5 worm cellular contexts compared by ENCODE assay signal in the genomic region with DNA sequence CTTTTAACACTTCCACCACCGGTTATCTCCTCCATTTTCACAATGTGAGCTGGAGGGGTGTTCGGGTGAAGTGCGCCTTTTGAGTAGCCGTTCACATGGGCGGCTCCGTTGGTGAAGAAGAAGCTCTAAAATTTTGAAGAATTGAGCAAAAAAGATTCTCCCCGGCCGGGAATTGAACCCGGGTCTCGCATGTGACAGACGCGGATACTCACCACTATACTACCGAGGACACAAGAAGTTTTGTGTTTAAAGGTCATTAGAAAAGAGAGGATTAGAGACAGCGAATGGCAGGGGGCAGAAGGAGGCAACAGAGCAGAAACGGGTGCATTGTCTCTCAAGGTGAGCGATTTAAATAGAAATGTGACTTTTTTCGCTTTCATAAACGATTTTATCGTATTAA.
TF ChIP-seq lines count a peak whose summit lies in the region.

No protein-coding gene starts in this region.

TF ChIP-seq in whole organism, L1 larva, 84 proteins besides CTCF, POLR2A, EP300 and RAD21 (continues in another document):
- TF ChIP-seq ztf-4 (tag; optimal IDR thresholded peaks at IDR 0.05; lab: Kevin White, UChicago) (no peak), F16B12.6 (tag; optimal IDR thresholded peaks at IDR 0.05; lab: Kevin White, UChicago) (no peak), nhr-11 (tag; optimal IDR thresholded peaks at IDR 0.05; lab: Kevin White, UChicago) (no peak), nhr-71 (tag; optimal IDR thresholded peaks at IDR 0.05; lab: Kevin White, UChicago) (peak; percentile 56), lin-39 (tag; optimal IDR thresholded peaks at IDR 0.05; lab: Kevin White, UChicago) (no peak), snpc-4 (tag; optimal IDR thresholded peaks at IDR 0.05; lab: Kevin White, UChicago) (peak; percentile 7), fkh-10 (GFP tag; optimal IDR thresholded peaks at IDR 0.05; lab: Kevin White, UChicago) (no peak), fkh-4 (tag; optimal IDR thresholded peaks at IDR 0.05; lab: Kevin White, UChicago; ENCODE audit: borderline replicate concordance) (no peak), ceh-82 (tag; optimal IDR thresholded peaks at IDR 0.05; lab: Kevin White, UChicago) (peak in 2 of 3 experiments; percentile 13 to 74), nhr-12 (tag; optimal IDR thresholded peaks at IDR 0.05; lab: Kevin White, UChicago) (no peak), nhr-20 (tag; optimal IDR thresholded peaks at IDR 0.05; lab: Kevin White, UChicago) (peak; percentile 44), rnt-1 (tag; optimal IDR thresholded peaks at IDR 0.05; lab: Kevin White, UChicago) (peak; percentile 66), zip-4 (GFP tag; optimal IDR thresholded peaks at IDR 0.05; lab: Kevin White, UChicago) (no peak), sup-37 (GFP tag; optimal IDR thresholded peaks at IDR 0.05; lab: Kevin White, UChicago) (no peak), nhr-19 (GFP tag; conservative IDR thresholded peaks at IDR 0.05; lab: Robert Waterston, UW) (peak; percentile 67), zag-1 (tag; optimal IDR thresholded peaks at IDR 0.05; lab: Kevin White, UChicago) (no peak), fos-1 (tag; optimal IDR thresholded peaks at IDR 0.05; lab: Kevin White, UChicago) (no peak), pqm-1 (tag; optimal IDR thresholded peaks at IDR 0.05; lab: Kevin White, UChicago) (no peak)

TF ChIP-seq in whole organism, L3 larva, 47 proteins besides CTCF, POLR2A, EP300 and RAD21 (continues in another document):
- TF ChIP-seq hmg-11 (tag; optimal IDR thresholded peaks at IDR 0.05; lab: Kevin White, UChicago) (peak; percentile 63), fos-1 (tag; optimal IDR thresholded peaks at IDR 0.05; lab: Kevin White, UChicago) (no peak), elt-3 (tag; optimal IDR thresholded peaks at IDR 0.05; lab: Kevin White, UChicago) (no peak), egl-27 (tag; optimal IDR thresholded peaks at IDR 0.05; lab: Kevin White, UChicago) (no peak), R02D3.7 (tag; optimal IDR thresholded peaks at IDR 0.05; lab: Kevin White, UChicago) (no peak), mdl-1 (tag; optimal IDR thresholded peaks at IDR 0.05; lab: Kevin White, UChicago) (no peak), pha-4 (tag; optimal IDR thresholded peaks at IDR 0.05; lab: Kevin White, UChicago) (peak; percentile 44), ceh-28 (tag; optimal IDR thresholded peaks at IDR 0.05; lab: Kevin White, UChicago) (no peak), nhr-12 (tag; optimal IDR thresholded peaks at IDR 0.05; lab: Kevin White, UChicago) (no peak), fkh-2 (tag; optimal IDR thresholded peaks at IDR 0.05; lab: Kevin White, UChicago) (no peak), nhr-11 (tag; optimal IDR thresholded peaks at IDR 0.05; lab: Kevin White, UChicago) (no peak), daf-12 (tag; optimal IDR thresholded peaks at IDR 0.05; lab: Kevin White, UChicago) (no peak), nhr-76 (tag; optimal IDR thresholded peaks at IDR 0.05; lab: Kevin White, UChicago) (no peak), aly-2 (tag; optimal IDR thresholded peaks at IDR 0.05; lab: Kevin White, UChicago) (no peak), ztf-4 (tag; optimal IDR thresholded peaks at IDR 0.05; lab: Kevin White, UChicago) (no peak), ZK546.5 (tag; optimal IDR thresholded peaks at IDR 0.05; lab: Kevin White, UChicago) (no peak), nhr-43 (tag; optimal IDR thresholded peaks at IDR 0.05; lab: Kevin White, UChicago; ENCODE audit: poor library complexity, severe bottlenecking) (peak; percentile 53), pqm-1 (tag; optimal IDR thresholded peaks at IDR 0.05; lab: Kevin White, UChicago) (peak; percentile 10), egl-5 (tag; optimal IDR thresholded peaks at IDR 0.05; lab: Kevin White, UChicago) (no peak)

TF ChIP-seq in whole organism, early embryonic, 17 proteins besides CTCF, POLR2A, EP300 and RAD21:
- TF ChIP-seq hmbx-1 (tag; optimal IDR thresholded peaks at IDR 0.05; lab: Kevin White, UChicago) (peak; percentile 59), tbx-37 (GFP tag; conservative IDR thresholded peaks at IDR 0.05; lab: Robert Waterston, UW) (peak; percentile 92), F13C5.2 (tag; optimal IDR thresholded peaks at IDR 0.05; lab: Kevin White, UChicago) (peak; percentile 91), sea-1 (GFP tag; conservative IDR thresholded peaks at IDR 0.05; lab: Robert Waterston, UW) (peak; percentile 89), B0310.2 (tag; optimal IDR thresholded peaks at IDR 0.05; lab: Kevin White, UChicago) (peak; percentile 82), ets-7 (tag; optimal IDR thresholded peaks at IDR 0.05; lab: Kevin White, UChicago) (peak; percentile 57), aly-1 (tag; optimal IDR thresholded peaks at IDR 0.05; lab: Kevin White, UChicago) (peak; percentile 86), ama-1 (optimal IDR thresholded peaks at IDR 0.05; lab: Kevin White, UChicago) (no peak), ceh-13 (GFP tag; optimal IDR thresholded peaks at IDR 0.05; lab: Kevin White, UChicago) (peak; percentile 77), pes-1 (GFP tag; IDR thresholded peaks at IDR 0.05; lab: Robert Waterston, UW) (peak; percentile 92), hmg-4 (GFP tag; optimal IDR thresholded peaks at IDR 0.05; lab: Kevin White, UChicago) (peak; percentile 92), ceh-36 (tag; optimal IDR thresholded peaks at IDR 0.05; lab: Kevin White, UChicago) (peak; percentile 95), hnd-1 (tag; optimal IDR thresholded peaks at IDR 0.05; lab: Kevin White, UChicago) (peak; percentile 80), flt-1 (GFP tag; IDR thresholded peaks at IDR 0.05; lab: Robert Waterston, UW) (peak; percentile 92), tbx-11 (GFP tag; IDR thresholded peaks at IDR 0.05; lab: Robert Waterston, UW) (peak; percentile 89), tra-4 (tag; optimal IDR thresholded peaks at IDR 0.05; lab: Kevin White, UChicago) (peak; percentile 71), scrt-1 (GFP tag; IDR thresholded peaks at IDR 0.05; lab: Robert Waterston, UW) (peak; percentile 92)

TF ChIP-seq in whole organism, midembryonic, 9 proteins besides CTCF, POLR2A, EP300 and RAD21:
- TF ChIP-seq ref-1 (GFP tag; conservative IDR thresholded peaks at IDR 0.05; lab: Robert Waterston, UW) (peak; percentile 75), med-1 (GFP tag; optimal IDR thresholded peaks at IDR 0.05; lab: Kevin White, UChicago; ENCODE audit: insufficient read depth) (peak; percentile 53), tab-1 (GFP tag; IDR thresholded peaks at IDR 0.05; lab: Robert Waterston, UW) (peak; percentile 93), ztf-23 (GFP tag; IDR thresholded peaks at IDR 0.05; lab: Robert Waterston, UW) (peak; percentile 94), T22C8.4 (GFP tag; IDR thresholded peaks at IDR 0.05; lab: Robert Waterston, UW) (peak; percentile 89), cog-1 (tag; optimal IDR thresholded peaks at IDR 0.05; lab: Kevin White, UChicago) (peak; percentile 20), flt-1 (GFP tag; IDR thresholded peaks at IDR 0.05; lab: Robert Waterston, UW) (peak; percentile 95), ztf-29 (GFP tag; IDR thresholded peaks at IDR 0.05; lab: Robert Waterston, UW) (peak; percentile 81), klf-2 (GFP tag; conservative IDR thresholded peaks at IDR 0.05; lab: Robert Waterston, UW) (peak; percentile 91)

TF ChIP-seq in whole organism, young adult, 124 proteins besides CTCF, POLR2A, EP300 and RAD21 (continues in another document):
- TF ChIP-seq madf-6 (GFP tag; IDR thresholded peaks at IDR 0.05; lab: Robert Waterston, UW) (peak; percentile 44), nhr-179 (tag; optimal IDR thresholded peaks at IDR 0.05; lab: Kevin White, UChicago) (peak; percentile 44), madf-10 (tag; optimal IDR thresholded peaks at IDR 0.05; lab: Kevin White, UChicago) (peak; percentile 62), ztf-26 (tag; optimal IDR thresholded peaks at IDR 0.05; lab: Kevin White, UChicago) (peak; percentile 39), tbx-9 (tag; optimal IDR thresholded peaks at IDR 0.05; lab: Kevin White, UChicago; ENCODE audit: borderline replicate concordance) (no peak), cebp-2 (GFP tag; IDR thresholded peaks at IDR 0.05; lab: Robert Waterston, UW) (0 out of 2 replicates have a peak, but pooled peaks have one; percentile 74), K12H6.12 (tag; optimal IDR thresholded peaks at IDR 0.05; lab: Kevin White, UChicago) (no peak), hsf-1 (GFP tag; IDR thresholded peaks at IDR 0.05; lab: Robert Waterston, UW) (peak; percentile 56; the same call in 1 of the 2 replicates), ccch-3 (GFP tag; optimal IDR thresholded peaks at IDR 0.05; lab: Kevin White, UChicago) (no peak), Y79H2A.3 (GFP tag; conservative IDR thresholded peaks at IDR 0.05; lab: Robert Waterston, UW) (no peak), rcor-1 (GFP tag; IDR thresholded peaks at IDR 0.05; lab: Robert Waterston, UW) (0 out of 2 replicates have a peak, but pooled peaks have one; percentile 43), Y67H2A.10 (GFP tag; conservative IDR thresholded peaks at IDR 0.05; lab: Robert Waterston, UW) (no peak), pha-4 (tag; optimal IDR thresholded peaks at IDR 0.05; lab: Kevin White, UChicago) (no peak), madf-3 (GFP tag; IDR thresholded peaks at IDR 0.05; lab: Robert Waterston, UW) (no peak), ztf-3 (GFP tag; optimal IDR thresholded peaks at IDR 0.05; lab: Kevin White, UChicago) (no peak), tlf-1 (GFP tag; optimal IDR thresholded peaks at IDR 0.05; lab: Kevin White, UChicago) (no peak), dpff-1 (tag; optimal IDR thresholded peaks at IDR 0.05; lab: Kevin White, UChicago) (no peak), ets-4 (GFP tag; optimal IDR thresholded peaks at IDR 0.05; lab: Kevin White, UChicago) (peak; percentile 18), hrde-1 (tag; optimal IDR thresholded peaks at IDR 0.05; lab: Kevin White, UChicago; ENCODE audit: borderline replicate concordance) (peak; percentile 7), mes-4 (tag; optimal IDR thresholded peaks at IDR 0.05; lab: Kevin White, UChicago) (peak; percentile 32), pbrm-1 (GFP tag; IDR thresholded peaks at IDR 0.05; lab: Robert Waterston, UW) (peak; percentile 62), akir-1 (GFP tag; optimal IDR thresholded peaks at IDR 0.05; lab: Kevin White, UChicago) (no peak), egl-18 (GFP tag; IDR thresholded peaks at IDR 0.05; lab: Robert Waterston, UW) (no peak), madf-8 (GFP tag; conservative IDR thresholded peaks at IDR 0.05; lab: Robert Waterston, UW) (no peak), ceh-100 (GFP tag; IDR thresholded peaks at IDR 0.05; lab: Robert Waterston, UW) (0 out of 2 replicates have a peak, but pooled peaks have one; percentile 34), bed-2 (GFP tag; IDR thresholded peaks at IDR 0.05; lab: Robert Waterston, UW) (no peak), ekl-4 (GFP tag; IDR thresholded peaks at IDR 0.05; lab: Robert Waterston, UW) (no peak), lsl-1 (GFP tag; optimal IDR thresholded peaks at IDR 0.05; lab: Kevin White, UChicago) (peak; percentile 30), gei-17 (GFP tag; optimal IDR thresholded peaks at IDR 0.05; lab: Kevin White, UChicago) (no peak), athp-1 (tag; optimal IDR thresholded peaks at IDR 0.05; lab: Kevin White, UChicago) (peak; percentile 27), C17E4.6 (GFP tag; IDR thresholded peaks at IDR 0.05; lab: Robert Waterston, UW) (peak; percentile 30; the same call in 1 of the 2 replicates), nfyb-1 (GFP tag; IDR thresholded peaks at IDR 0.05; lab: Robert Waterston, UW) (peak; percentile 88)

Comparison
In these comparisons a context has a peak if more than half of its experiments do, and no peak if none do; other contexts are left out.
1. Of the 8 proteins assayed by ChIP-seq in both whole organism, young adult and whole organism, L1 larva: peak only in whole organism, young adult: ama-1 and unc-130; only in whole organism, L1 larva: dpl-1 and efl-1; in both: nhr-90 and snpc-4; in neither: 1; mixed calls (peak in some experiments, not most) for 1.